Fruit fly (Drosophila melanogaster) whole organism, pupa: ENCODE measurements around the gene Eip75B.

Source experiments
- CG10348 ChIP-seq: fragments of 200-800 bp; sonication (Bioruptor generic); IDR thresholded peaks from 2 replicates; pipeline ENCODE4 v1.3.6; 2022; ENCODE audit warnings: missing biosample characterization, missing genetic modification characterization
- CG12605 ChIP-seq: fragments of 200-800 bp; sonication (Bioruptor generic); IDR thresholded peaks from 2 replicates; pipeline ENCODE4 v1.3.6; 2022; ENCODE audit warnings: missing biosample characterization, missing genetic modification characterization
- CG13204 ChIP-seq: fragments of 200-800 bp; sonication (Bioruptor generic); optimal IDR thresholded peaks from 2 replicates; lab custom pipeline; 2018; ENCODE audit warnings: missing biosample characterization, mild to moderate bottlenecking, missing genetic modification characterization, moderate library complexity
- CG14655 ChIP-seq: fragments of 200-800 bp; sonication (Bioruptor generic); optimal IDR thresholded peaks from 3 replicates; lab custom pipeline; 2017; ENCODE audit warnings: mild to moderate bottlenecking, missing biosample characterization, missing genetic modification reagents, missing genetic modification characterization
- CG15710 ChIP-seq: fragments of 200-800 bp; sonication (Bioruptor generic); optimal IDR thresholded peaks from 2 replicates; lab custom pipeline; 2018; ENCODE audit warnings: missing biosample characterization, mild to moderate bottlenecking, missing genetic modification characterization, moderate library complexity
- CG17806 ChIP-seq: fragments of 200-800 bp; sonication (Bioruptor generic); optimal IDR thresholded peaks from 2 replicates; lab custom pipeline; 2018; ENCODE audit warnings: missing biosample characterization, mild to moderate bottlenecking, missing genetic modification characterization, moderate library complexity
- CG32121 ChIP-seq: fragments of 200-800 bp; sonication (Bioruptor generic); IDR thresholded peaks from 2 replicates; pipeline ENCODE4 v1.3.6; 2022; ENCODE audit warnings: missing biosample characterization, missing genetic modification characterization
- CG34367 ChIP-seq: fragments of 200-800 bp; sonication (Bioruptor generic); optimal IDR thresholded peaks from 2 replicates; lab custom pipeline; 2018; ENCODE audit warnings: missing biosample characterization, mild to moderate bottlenecking, missing genetic modification characterization
- CG4496 ChIP-seq: fragments of 200-800 bp; sonication (Bioruptor generic); IDR thresholded peaks from 3 replicates; pipeline ENCODE4 v1.3.6; 2022; ENCODE audit warnings: missing biosample characterization, missing genetic modification characterization
- CG8159 ChIP-seq: fragments of 200-800 bp; sonication (Bioruptor generic); optimal IDR thresholded peaks from 3 replicates; lab custom pipeline; 2018; ENCODE audit warnings: missing biosample characterization, mild to moderate bottlenecking, missing genetic modification characterization, moderate library complexity
- CG8301 ChIP-seq: fragments of 200-800 bp; sonication (Bioruptor generic); optimal IDR thresholded peaks from 2 replicates; lab custom pipeline; 2018; ENCODE audit warnings: missing biosample characterization, mild to moderate bottlenecking, missing genetic modification characterization
- CG9948 ChIP-seq: fragments of 200-800 bp; sonication (Bioruptor generic); optimal IDR thresholded peaks from 2 replicates; lab custom pipeline; 2018; ENCODE audit warnings: missing biosample characterization, mild to moderate bottlenecking, missing genetic modification characterization, moderate library complexity
- D1 ChIP-seq: fragments of 200-800 bp; sonication (Bioruptor generic); optimal IDR thresholded peaks from 2 replicates; lab custom pipeline; 2018; ENCODE audit warnings: missing biosample characterization, mild to moderate bottlenecking, missing genetic modification characterization, moderate library complexity
- EcR ChIP-seq: fragments of 200-800 bp; sonication (Bioruptor generic); optimal IDR thresholded peaks from 3 replicates; lab custom pipeline; 2019; ENCODE audit warnings: missing biosample characterization, missing genetic modification characterization, mild to moderate bottlenecking, moderate library complexity, missing genetic modification reagents
- Ets98B ChIP-seq: fragments of 200-800 bp; sonication (Bioruptor generic); IDR thresholded peaks from 2 replicates; pipeline ENCODE4 v1.3.6; 2022; ENCODE audit warnings: missing biosample characterization, missing genetic modification characterization
- Pif1A ChIP-seq: fragments of 200-800 bp; sonication (Bioruptor generic); optimal IDR thresholded peaks from 3 replicates; lab custom pipeline; 2016; ENCODE audit warnings: missing biosample characterization, missing genetic modification characterization
- Pif1B ChIP-seq: fragments of 200-800 bp; sonication (Bioruptor generic); optimal IDR thresholded peaks from 3 replicates; lab custom pipeline; 2016; ENCODE audit warnings: missing biosample characterization, missing genetic modification characterization
- Snoo ChIP-seq: fragments of 200-800 bp; sonication (Bioruptor generic); optimal IDR thresholded peaks from 3 replicates; lab custom pipeline; 2017; ENCODE audit warnings: missing biosample characterization, mild to moderate bottlenecking, missing genetic modification characterization, inconsistent platforms
- fd96Ca ChIP-seq: fragments of 200-800 bp; sonication (Bioruptor generic); IDR thresholded peaks from 3 replicates; pipeline ENCODE4 v1.3.6; 2022; ENCODE audit warnings: missing biosample characterization, missing genetic modification characterization
- gl ChIP-seq: fragments of 200-800 bp; sonication (Bioruptor generic); optimal IDR thresholded peaks from 2 replicates; lab custom pipeline; 2018; ENCODE audit warnings: missing biosample characterization, mild to moderate bottlenecking, missing genetic modification characterization
- rn ChIP-seq: fragments of 200-800 bp; sonication (Bioruptor generic); IDR thresholded peaks from 2 replicates; pipeline ENCODE4 v1.3.6; 2022; ENCODE audit warnings: missing biosample characterization, missing genetic modification characterization

Eip75B gene

dm6 chr3L:18016105-18016842, 48.2 kb downstream of the Eip75B start:
- TF ChIP-seq CG13204 (GFP tag; lab: Kevin White, UChicago), result peak; percentile 17
- peak; percentile 98 for TF ChIP-seq EcR (GFP tag; lab: Kevin White, UChicago)
- peak; percentile 35; the same call in 1 of the 2 replicates for TF ChIP-seq CG12605
- no peak for TF ChIP-seq CG34367
- TF ChIP-seq gl (tag; lab: Kevin White, UChicago), result peak; percentile 39
- no peak for TF ChIP-seq Snoo (tag; lab: Kevin White, UChicago)
- peak; percentile 23 for TF ChIP-seq Pif1A (GFP tag; lab: Kevin White, UChicago)
- TF ChIP-seq, all 21 proteins: peak for 5

DNA sequence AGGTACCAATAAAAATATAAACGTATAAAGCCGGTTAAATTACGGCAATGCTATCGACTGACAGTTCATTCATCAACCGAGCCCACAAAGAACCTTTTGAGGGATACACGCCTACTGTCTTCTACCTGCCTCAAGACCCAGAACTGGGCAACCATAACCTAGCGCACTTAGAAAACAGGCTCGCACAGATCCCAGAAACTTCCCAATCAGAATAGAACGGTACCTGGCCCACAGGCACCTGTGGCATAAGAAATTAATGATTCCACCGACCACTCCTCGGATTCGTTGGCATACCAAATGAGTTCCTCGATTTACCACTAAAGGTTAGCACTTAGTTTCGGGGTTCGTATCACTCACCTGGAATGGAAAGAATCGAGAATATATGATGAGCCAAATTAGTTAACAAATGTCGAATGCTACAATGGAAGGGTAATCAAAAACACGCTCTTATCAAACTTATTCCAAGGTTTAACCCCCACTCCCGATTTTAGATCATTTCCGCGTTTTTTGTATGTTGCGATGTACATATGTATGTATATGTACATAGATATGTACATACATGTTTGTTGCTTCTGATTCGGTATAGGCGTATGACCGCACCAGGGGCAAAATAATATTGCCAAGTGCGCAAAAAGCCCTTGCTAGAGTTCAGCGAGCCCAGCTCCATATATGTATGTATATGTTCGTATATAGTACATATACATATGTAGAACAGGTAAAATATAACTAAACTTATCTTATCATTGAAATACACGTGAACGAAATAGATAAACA, 49.1 kb downstream of the Eip75B start:
- TF ChIP-seq CG8301 (tag; lab: Kevin White, UChicago) (no peak), EcR (GFP tag; lab: Kevin White, UChicago) (no peak), gl (tag; lab: Kevin White, UChicago) (no peak), Snoo (tag; lab: Kevin White, UChicago) (no peak), CG9948 (tag; lab: Kevin White, UChicago) (no peak), CG32121 (GFP tag; lab: Robert Waterston, UW) (no peak), D1 (tag; lab: Kevin White, UChicago) (no peak), fd96Ca (GFP tag; lab: Robert Waterston, UW) (no peak), CG10348 (GFP tag; lab: Robert Waterston, UW) (no peak), rn (GFP tag; lab: Robert Waterston, UW) (no peak), CG34367 (no peak), CG12605 (no peak), CG13204 (GFP tag; lab: Kevin White, UChicago) (no peak), CG17806 (tag; lab: Kevin White, UChicago) (no peak), CG8159 (no peak), CG14655 (GFP tag; lab: Kevin White, UChicago) (no peak), Pif1A (GFP tag; lab: Kevin White, UChicago) (no peak), Pif1B (GFP tag; lab: Kevin White, UChicago) (no peak), Ets98B (GFP tag; lab: Robert Waterston, UW) (no peak)

- TF ChIP-seq Snoo (tag; lab: Kevin White, UChicago) (peak; percentile 22), CG10348 (GFP tag; lab: Robert Waterston, UW) (no peak), EcR (GFP tag; lab: Kevin White, UChicago) (peak; percentile 47)
Observed at dm6 chr3L:18014290-18014689, 50.2 kb downstream of the Eip75B start.

dm6 chr3L:18013186-18013921, 51.1 kb downstream of the Eip75B start:
- TF ChIP-seq CG13204 (GFP tag; lab: Kevin White, UChicago), result peak; percentile 44
- peak; percentile 58; the same call in 1 of the 2 replicates for TF ChIP-seq CG12605
- peak; percentile 28; the same call in 1 of the 2 replicates for TF ChIP-seq Ets98B (GFP tag; lab: Robert Waterston, UW)
- TF ChIP-seq CG34367, result peak; percentile 44
- TF ChIP-seq Snoo (tag; lab: Kevin White, UChicago), result peak; percentile 53
- no peak for TF ChIP-seq CG32121 (GFP tag; lab: Robert Waterston, UW)
- no peak for TF ChIP-seq CG8159
- TF ChIP-seq gl (tag; lab: Kevin White, UChicago), result peak; percentile 25
- TF ChIP-seq Pif1B (GFP tag; lab: Kevin White, UChicago), result peak; percentile 25
- TF ChIP-seq EcR (GFP tag; lab: Kevin White, UChicago), result peak; percentile 100
- TF ChIP-seq fd96Ca (GFP tag; lab: Robert Waterston, UW), result peak; percentile 49; the same call in 1 of the 3 replicates
- TF ChIP-seq CG4496, result no peak
- TF ChIP-seq CG15710, result no peak

DNA sequence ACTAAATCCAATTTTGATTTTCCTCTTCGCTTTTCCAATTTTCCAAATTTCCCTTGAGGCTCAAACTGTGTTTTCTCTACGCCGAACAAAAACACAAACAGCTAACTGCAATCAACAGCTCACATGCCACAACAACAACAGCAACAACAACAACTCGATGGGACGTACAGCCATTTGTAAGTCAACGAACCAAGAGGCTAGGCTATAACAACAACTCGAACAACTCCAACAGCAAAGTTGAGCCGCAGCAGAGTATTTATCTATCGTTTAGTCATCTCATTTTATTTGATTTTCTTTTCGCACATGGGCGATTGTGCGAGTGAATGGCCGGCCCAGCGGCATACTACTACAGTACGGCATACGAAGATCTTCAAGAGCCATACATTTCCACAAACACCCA, 51.7 kb downstream of the Eip75B start:
- TF ChIP-seq rn (GFP tag; lab: Robert Waterston, UW) (no peak), CG4496 (peak; percentile 27; the same call in 1 of the 3 replicates), Pif1A (GFP tag; lab: Kevin White, UChicago) (no peak), CG32121 (GFP tag; lab: Robert Waterston, UW) (no peak)
